Worm (Caenorhabditis elegans) whole organism, L4 larva: ENCODE measurements around the gene slc-25A18.2.

Source experiments
- ZK337.2 ChIP-seq: fragments of 200-800 bp; sonication (Bioruptor generic); IDR thresholded peaks from 2 replicates; pipeline ENCODE4 v1.3.6; 2022; ENCODE audit warnings: missing genetic modification reagents, missing genetic modification characterization, missing compliant biosample characterization
- mdl-1 ChIP-seq, 2 experiments: fragments of 150-350 bp in 1 of 2; sonication (generic microtip) in 1 of 2; optimal IDR thresholded peaks; 2 replicates each; lab custom pipeline; 2014 to 2017; ENCODE audit warnings: missing biosample characterization in 2 of 2, missing genetic modification characterization in 2 of 2
- nhr-42 ChIP-seq: fragments of 200-800 bp; sonication (Bioruptor generic); IDR thresholded peaks from 2 replicates; pipeline ENCODE4 v1.3.6; 2022; ENCODE audit warnings: missing genetic modification characterization, missing compliant biosample characterization
- skn-1 ChIP-seq: fragments of 150-350 bp; optimal IDR thresholded peaks from 2 replicates; lab custom pipeline; 2014; ENCODE audit warnings: missing biosample characterization, missing genetic modification characterization

ce11 chrIV:7473159-7473649 is 1.6 kb upstream of the slc-25A18.2 start, which contains the start of the genes plk-3 and F55G1.6:
- TF ChIP-seq ZK337.2 (GFP tag; lab: Robert Waterston, UW): no peak
- no peak for TF ChIP-seq skn-1 (tag; lab: Kevin White, UChicago)
- no peak for TF ChIP-seq mdl-1 (tag; optimal IDR thresholded peaks at IDR 0.05; lab: Kevin White, UChicago)
- no peak for TF ChIP-seq nhr-42 (GFP tag; lab: Robert Waterston, UW)
